Worm (Caenorhabditis elegans) whole organism, late embryonic: Measurements from ENCODE around the gene snap-1.

Experiments
- C38D4.7 ChIP-seq: fragments of 200-800 bp; sonication (Bioruptor generic); optimal IDR thresholded peaks from 2 replicates; lab custom pipeline; 2018; ENCODE audit warnings: mild to moderate bottlenecking, missing genetic modification characterization, moderate library complexity, missing compliant biosample characterization
- K02D7.2 ChIP-seq: sonication (generic microtip); optimal IDR thresholded peaks from 2 replicates; lab custom pipeline; 2017; ENCODE audit warnings: mild to moderate bottlenecking, missing genetic modification characterization, missing compliant biosample characterization
- T23F11.4 ChIP-seq: fragments of 200-800 bp; sonication (Bioruptor generic); optimal IDR thresholded peaks from 2 replicates; lab custom pipeline; 2018; ENCODE audit warnings: mild to moderate bottlenecking, missing genetic modification characterization, missing compliant biosample characterization
- Y22D7AL.16 ChIP-seq: sonication (generic microtip); optimal IDR thresholded peaks from 2 replicates; lab custom pipeline; 2016; ENCODE audit warnings: missing genetic modification characterization, missing compliant biosample characterization
- ama-1 ChIP-seq: fragments of 150-350 bp; optimal IDR thresholded peaks from 2 replicates; lab custom pipeline; 2014
- ceh-14 ChIP-seq: sonication (generic microtip); optimal IDR thresholded peaks from 2 replicates; lab custom pipeline; 2016; ENCODE audit warnings: missing genotype, missing genetic modification characterization, missing compliant biosample characterization
- ceh-31 ChIP-seq: sonication (generic microtip); optimal IDR thresholded peaks from 2 replicates; lab custom pipeline; 2016; ENCODE audit warnings: missing genetic modification characterization, missing compliant biosample characterization
- ceh-45 ChIP-seq: fragments of 200-800 bp; sonication (Bioruptor generic); IDR thresholded peaks from 2 replicates; pipeline ENCODE4 v1.3.6; 2022; ENCODE audit warnings: missing genetic modification reagents, missing genetic modification characterization, missing compliant biosample characterization
- ceh-6 ChIP-seq: fragments of 200-800 bp; sonication (Bioruptor generic); optimal IDR thresholded peaks from 2 replicates; lab custom pipeline; 2018; ENCODE audit warnings: mild to moderate bottlenecking, missing genetic modification characterization, missing compliant biosample characterization
- ceh-9 ChIP-seq: sonication (generic microtip); optimal IDR thresholded peaks from 2 replicates; lab custom pipeline; 2016; ENCODE audit warnings: mild to moderate bottlenecking, missing genetic modification characterization, inconsistent platforms, missing compliant biosample characterization
- dmd-4 ChIP-seq: sonication (generic microtip); optimal IDR thresholded peaks from 2 replicates; lab custom pipeline; 2016; ENCODE audit warnings: borderline replicate concordance, missing genetic modification characterization, missing compliant biosample characterization
- elt-4 ChIP-seq: sonication (generic microtip); optimal IDR thresholded peaks from 2 replicates; lab custom pipeline; 2016; ENCODE audit warnings: missing genetic modification characterization, missing compliant biosample characterization
- eyg-1 ChIP-seq: sonication (generic microtip); optimal IDR thresholded peaks from 2 replicates; lab custom pipeline; 2016; ENCODE audit warnings: missing genotype, missing genetic modification characterization, missing compliant biosample characterization
- fax-1 ChIP-seq: sonication (generic microtip); optimal IDR thresholded peaks from 2 replicates; lab custom pipeline; 2016; ENCODE audit warnings: missing genotype, missing genetic modification characterization, missing compliant biosample characterization
- fkh-6 ChIP-seq: sonication (generic microtip); optimal IDR thresholded peaks from 2 replicates; lab custom pipeline; 2016; ENCODE audit warnings: missing genetic modification characterization, missing compliant biosample characterization
- hlh-6 ChIP-seq: sonication (generic microtip); optimal IDR thresholded peaks from 2 replicates; lab custom pipeline; 2016; ENCODE audit warnings: missing genotype, missing genetic modification characterization, missing compliant biosample characterization
- hlh-8 ChIP-seq: sonication (generic microtip); optimal IDR thresholded peaks from 2 replicates; lab custom pipeline; 2016; ENCODE audit warnings: missing genotype, missing genetic modification characterization, missing compliant biosample characterization
- mec-3 ChIP-seq: sonication (generic microtip); optimal IDR thresholded peaks from 2 replicates; lab custom pipeline; 2016; ENCODE audit warnings: borderline replicate concordance, missing genetic modification characterization, missing compliant biosample characterization
- pag-3 ChIP-seq: sonication (generic microtip); optimal IDR thresholded peaks from 2 replicates; lab custom pipeline; 2016; ENCODE audit warnings: missing compliant biosample characterization, missing genetic modification characterization, borderline replicate concordance
- pat-9 ChIP-seq: fragments of 200-800 bp; sonication (Bioruptor generic); optimal IDR thresholded peaks from 2 replicates; lab custom pipeline; 2018; ENCODE audit warnings: mild to moderate bottlenecking, missing genetic modification characterization, moderate library complexity, missing compliant biosample characterization
- pqm-1 ChIP-seq: sonication (generic microtip); optimal IDR thresholded peaks from 2 replicates; lab custom pipeline; 2016; ENCODE audit warnings: missing genetic modification characterization, missing compliant biosample characterization
- ref-2 ChIP-seq: sonication (generic microtip); optimal IDR thresholded peaks from 2 replicates; lab custom pipeline; 2016; ENCODE audit warnings: missing genetic modification characterization, missing compliant biosample characterization
- rnt-1 ChIP-seq: sonication (generic microtip); optimal IDR thresholded peaks from 2 replicates; lab custom pipeline; 2016; ENCODE audit warnings: missing genetic modification characterization, missing compliant biosample characterization
- sdc-2 ChIP-seq: sonication (generic microtip); optimal IDR thresholded peaks from 2 replicates; lab custom pipeline; 2016; ENCODE audit warnings: missing genotype, missing genetic modification characterization, missing compliant biosample characterization
- sox-4 ChIP-seq: sonication (generic microtip); optimal IDR thresholded peaks from 2 replicates; lab custom pipeline; 2017; ENCODE audit warnings: mild to moderate bottlenecking, missing genetic modification characterization, inconsistent platforms, missing compliant biosample characterization
- unc-55 ChIP-seq: sonication (generic microtip); optimal IDR thresholded peaks from 2 replicates; lab custom pipeline; 2017; ENCODE audit warnings: missing biosample characterization, missing genetic modification reagents, missing genetic modification characterization
- unc-86 ChIP-seq: sonication (generic microtip); optimal IDR thresholded peaks from 2 replicates; lab custom pipeline; 2016; ENCODE audit warnings: missing genetic modification characterization, missing compliant biosample characterization
- zip-5 ChIP-seq: sonication (generic microtip); optimal IDR thresholded peaks from 2 replicates; lab custom pipeline; 2016; ENCODE audit warnings: missing genetic modification characterization, missing compliant biosample characterization

The snap-1 gene

DNA sequence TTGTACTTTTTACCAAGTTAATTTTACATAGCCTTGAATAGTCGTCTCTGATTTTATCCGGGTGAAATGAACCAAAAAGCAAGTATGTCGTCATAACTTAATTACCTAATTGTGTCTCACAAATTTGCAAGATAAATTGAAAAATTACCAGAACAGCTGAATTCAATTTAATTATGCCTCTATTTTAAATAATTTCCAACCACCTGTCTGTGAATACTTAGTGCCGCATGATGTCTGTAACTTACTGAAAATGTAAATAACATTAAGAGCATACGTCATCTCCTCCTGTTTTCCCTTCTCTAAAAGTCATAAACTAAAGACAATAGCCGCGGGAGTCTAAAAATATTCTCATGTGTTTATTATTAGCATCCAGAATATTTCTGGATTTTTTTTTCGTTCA is 39.9 kb downstream of the snap-1 start:
- TF ChIP-seq sdc-2 (tag; lab: Kevin White, UChicago) (no peak), dmd-4 (tag; lab: Kevin White, UChicago) (no peak), fkh-6 (tag; lab: Kevin White, UChicago) (no peak)

DNA sequence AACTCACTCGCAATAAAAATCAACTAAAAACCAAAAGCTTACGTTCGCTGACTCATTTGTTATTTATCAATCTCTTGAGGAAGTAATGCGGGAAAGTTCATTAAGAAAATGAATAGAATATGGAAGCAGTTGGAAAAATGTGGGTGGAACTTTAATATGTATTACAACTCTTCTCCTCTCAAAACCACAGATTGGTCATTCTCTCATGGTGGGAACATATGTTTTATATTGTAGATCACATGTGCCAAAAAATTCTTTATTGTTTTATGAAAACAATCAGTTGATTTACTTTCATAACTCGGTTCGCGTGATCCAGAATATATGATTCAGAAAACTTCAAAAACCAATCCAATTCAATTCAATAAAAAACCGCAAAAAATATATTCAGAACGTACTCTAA is 41.3 kb downstream of the snap-1 start:
- TF ChIP-seq zip-5 (tag; lab: Kevin White, UChicago) (no peak), mec-3 (tag; lab: Kevin White, UChicago) (no peak), rnt-1 (tag; lab: Kevin White, UChicago) (no peak), elt-4 (tag; lab: Kevin White, UChicago) (no peak), hlh-8 (tag; lab: Kevin White, UChicago) (no peak), ceh-6 (GFP tag; lab: Kevin White, UChicago) (no peak), pqm-1 (tag; lab: Kevin White, UChicago) (no peak), ceh-45 (GFP tag; lab: Robert Waterston, UW) (no peak), K02D7.2 (tag; lab: Kevin White, UChicago) (no peak)

DNA sequence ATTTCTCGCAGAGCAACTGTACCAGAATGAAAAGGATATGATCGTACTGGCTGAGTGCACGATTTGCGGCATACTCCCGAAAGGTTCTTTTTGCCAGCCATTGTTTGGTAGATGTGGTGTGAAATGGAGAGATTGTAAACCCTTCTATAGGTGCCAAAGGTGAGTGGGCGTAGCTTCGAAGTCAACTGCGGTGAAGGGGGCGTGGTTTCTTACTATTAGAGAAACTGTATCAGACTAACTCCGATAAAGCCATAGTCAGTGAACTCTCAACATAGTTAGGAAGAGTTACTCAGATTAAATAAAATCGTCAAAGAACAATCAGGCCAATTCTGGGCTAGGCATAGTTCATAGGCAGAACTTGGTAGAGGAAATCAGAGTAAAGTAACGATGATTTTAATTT is 46.9 kb downstream of the snap-1 start, which contains the start of gene F20D6.9:
Gene F20D6.9, minus strand, starts transcription at position 101 of the 400 bp plus-strand sequence.
- TF ChIP-seq unc-86 (tag; lab: Kevin White, UChicago) (no peak), ref-2 (tag; lab: Kevin White, UChicago) (no peak), eyg-1 (no peak)

- no peak for TF ChIP-seq hlh-6 (tag; lab: Kevin White, UChicago)
- TF ChIP-seq T23F11.4 = no peak
- TF ChIP-seq unc-55 (GFP tag; lab: Kevin White, UChicago) = no peak
- TF ChIP-seq unc-86 (tag; lab: Kevin White, UChicago) = no peak
Observed at ce11 chrV:8178279-8178678, 47.9 kb downstream of the snap-1 start.

ce11 chrV:8178914-8179542 is 48.6 kb downstream of the snap-1 start, which contains the start of gene srp-7:
srp-7 (plus strand) TSS chrV:8179126.
- no peak for TF ChIP-seq ceh-9
- TF ChIP-seq ceh-6 (GFP tag; lab: Kevin White, UChicago) = no peak
- no peak for TF ChIP-seq unc-55 (GFP tag; lab: Kevin White, UChicago)
- TF ChIP-seq Y22D7AL.16 = no peak
- TF ChIP-seq fax-1 (tag; lab: Kevin White, UChicago) = no peak
- no peak for TF ChIP-seq ama-1 (lab: Kevin White, UChicago)
- TF ChIP-seq pag-3 (tag; lab: Kevin White, UChicago) = no peak
- TF ChIP-seq ceh-31 = no peak
- TF ChIP-seq sox-4 (tag; lab: Kevin White, UChicago) = no peak
- no peak for TF ChIP-seq ceh-14 (tag; lab: Kevin White, UChicago)
- no peak for TF ChIP-seq C38D4.7 (GFP tag; lab: Kevin White, UChicago)
- no peak for TF ChIP-seq pat-9 (tag; lab: Kevin White, UChicago)
